Worm (Caenorhabditis elegans) whole organism, L3 larva: ENCODE data around the gene sec-61.G.
A peak's percentile ranks its signal among the peaks of the same experiment; 100 is the strongest.

Source experiments
- R02D3.7 ChIP-seq: fragments of 150-350 bp; optimal IDR thresholded peaks from 2 replicates; lab custom pipeline; 2014; ENCODE audit warnings: missing biosample characterization, missing genetic modification characterization
- ama-1 ChIP-seq: fragments of 150-350 bp; optimal IDR thresholded peaks from 2 replicates; lab custom pipeline; 2018
- ceh-16 ChIP-seq: sonication (generic microtip); optimal IDR thresholded peaks from 2 replicates; lab custom pipeline; 2017; ENCODE audit warnings: missing biosample characterization, missing genetic modification characterization
- ceh-28 ChIP-seq: fragments of 150-350 bp; optimal IDR thresholded peaks from 2 replicates; lab custom pipeline; 2014; ENCODE audit warnings: missing biosample characterization, missing genetic modification reagents, missing genetic modification characterization
- ceh-9 ChIP-seq: sonication (generic microtip); optimal IDR thresholded peaks from 2 replicates; lab custom pipeline; 2018; ENCODE audit warnings: missing biosample characterization, missing genetic modification characterization
- daf-12 ChIP-seq: fragments of 150-350 bp; optimal IDR thresholded peaks from 2 replicates; lab custom pipeline; 2014; ENCODE audit warnings: missing biosample characterization, missing genetic modification reagents, missing genetic modification characterization
- egl-27 ChIP-seq: sonication (generic microtip); optimal IDR thresholded peaks from 4 replicates; lab custom pipeline; 2017; ENCODE audit warnings: missing biosample characterization, missing genetic modification reagents, missing genetic modification characterization
- egl-5 ChIP-seq: fragments of 150-350 bp; optimal IDR thresholded peaks from 2 replicates; lab custom pipeline; 2017; ENCODE audit warnings: missing biosample characterization, missing genetic modification reagents, missing genetic modification characterization, inconsistent platforms
- elt-1 ChIP-seq: fragments of 150-350 bp; optimal IDR thresholded peaks from 2 replicates; lab custom pipeline; 2014; ENCODE audit warnings: missing biosample characterization, missing genetic modification characterization
- elt-2 ChIP-seq: sonication (generic microtip); optimal IDR thresholded peaks from 2 replicates; lab custom pipeline; 2016; ENCODE audit warnings: missing genetic modification reagents, mild to moderate bottlenecking, missing genetic modification characterization, missing compliant biosample characterization
- elt-3 ChIP-seq, 3 experiments: fragments of 150-350 bp in 1 of 3; sonication (generic microtip) in 2 of 3; optimal IDR thresholded peaks; 2 replicates in 2 of 3; 4 replicates in 1 of 3; lab custom pipeline; 2014 to 2017; ENCODE audit warnings: missing biosample characterization in 3 of 3, missing genetic modification characterization in 3 of 3
- eor-1 ChIP-seq, 2 experiments: fragments of 150-350 bp; optimal IDR thresholded peaks; 2 replicates each; lab custom pipeline; 2014 to 2018; ENCODE audit warnings: missing biosample characterization in 2 of 2, missing genetic modification characterization in 2 of 2
- fkh-10 ChIP-seq: sonication (generic microtip); optimal IDR thresholded peaks from 2 replicates; lab custom pipeline; 2017; ENCODE audit warnings: missing biosample characterization, missing genetic modification reagents, missing genetic modification characterization
- fkh-2 ChIP-seq: fragments of 150-350 bp; optimal IDR thresholded peaks from 2 replicates; lab custom pipeline; 2014; ENCODE audit warnings: missing biosample characterization, missing genetic modification reagents, missing genetic modification characterization
- fos-1 ChIP-seq: fragments of 150-350 bp; optimal IDR thresholded peaks from 2 replicates; lab custom pipeline; 2014; ENCODE audit warnings: missing biosample characterization, missing genetic modification characterization
- hmg-11 ChIP-seq: sonication (generic microtip); optimal IDR thresholded peaks from 2 replicates; lab custom pipeline; 2016; ENCODE audit warnings: missing genetic modification characterization, missing compliant biosample characterization
- jun-1 ChIP-seq: fragments of 150-350 bp; optimal IDR thresholded peaks from 2 replicates; lab custom pipeline; 2014; ENCODE audit warnings: missing biosample characterization, missing genetic modification reagents, missing genetic modification characterization
- lin-15B ChIP-seq: fragments of 150-350 bp; optimal IDR thresholded peaks from 2 replicates; lab custom pipeline; 2014; ENCODE audit warnings: missing biosample characterization, missing genetic modification characterization
- lin-39 ChIP-seq: fragments of 150-350 bp; optimal IDR thresholded peaks from 2 replicates; lab custom pipeline; 2018; ENCODE audit warnings: missing biosample characterization, missing genetic modification reagents, missing genetic modification characterization
- lsy-12 ChIP-seq: sonication (generic microtip); optimal IDR thresholded peaks from 2 replicates; lab custom pipeline; 2016; ENCODE audit warnings: mild to moderate bottlenecking, missing genetic modification characterization, missing compliant biosample characterization
- mdl-1 ChIP-seq: fragments of 150-350 bp; optimal IDR thresholded peaks from 2 replicates; lab custom pipeline; 2014; ENCODE audit warnings: missing biosample characterization, missing genetic modification characterization
- mml-1 ChIP-seq: fragments of 150-350 bp; sonication (generic microtip); optimal IDR thresholded peaks from 3 replicates; lab custom pipeline; 2014; ENCODE audit warnings: missing biosample characterization, missing genetic modification characterization
- nfya-1 ChIP-seq: sonication (generic microtip); optimal IDR thresholded peaks from 2 replicates; lab custom pipeline; 2017; ENCODE audit warnings: missing genetic modification characterization, mild to moderate bottlenecking, missing compliant biosample characterization, antibody characterized with exemption, moderate library complexity; ENCODE audit not compliant: insufficient read depth
- nhr-11 ChIP-seq: fragments of 150-350 bp; optimal IDR thresholded peaks from 2 replicates; lab custom pipeline; 2014; ENCODE audit warnings: missing biosample characterization, missing genetic modification characterization
- nhr-12 ChIP-seq: fragments of 150-350 bp; optimal IDR thresholded peaks from 2 replicates; lab custom pipeline; 2014; ENCODE audit warnings: missing biosample characterization, missing genetic modification characterization
- nhr-23 ChIP-seq: fragments of 150-350 bp; optimal IDR thresholded peaks from 2 replicates; lab custom pipeline; 2014; ENCODE audit warnings: missing biosample characterization, missing genetic modification reagents, missing genetic modification characterization
- nhr-237 ChIP-seq: fragments of 150-350 bp; optimal IDR thresholded peaks from 2 replicates; lab custom pipeline; 2014; ENCODE audit warnings: missing biosample characterization, missing genetic modification characterization
- nhr-25 ChIP-seq: sonication (generic microtip); optimal IDR thresholded peaks from 2 replicates; lab custom pipeline; 2017; ENCODE audit warnings: missing biosample characterization, missing genetic modification characterization
- nhr-28 ChIP-seq: fragments of 150-350 bp; optimal IDR thresholded peaks from 2 replicates; lab custom pipeline; 2014; ENCODE audit warnings: missing biosample characterization, missing genetic modification characterization
- nhr-43 ChIP-seq: sonication (generic microtip); optimal IDR thresholded peaks from 2 replicates; lab custom pipeline; 2016; ENCODE audit warnings: mild to moderate bottlenecking, missing genetic modification characterization, missing compliant biosample characterization; ENCODE audit not compliant: poor library complexity, severe bottlenecking
- nhr-67 ChIP-seq: fragments of 150-350 bp; optimal IDR thresholded peaks from 2 replicates; lab custom pipeline; 2014; ENCODE audit warnings: missing biosample characterization, missing genetic modification characterization
- nhr-76 ChIP-seq: fragments of 150-350 bp; sonication (generic microtip); optimal IDR thresholded peaks from 5 replicates; lab custom pipeline; 2014; ENCODE audit warnings: missing biosample characterization, missing genetic modification characterization
- nhr-77 ChIP-seq: fragments of 150-350 bp; optimal IDR thresholded peaks from 2 replicates; lab custom pipeline; 2014; ENCODE audit warnings: missing biosample characterization, missing genetic modification characterization
- pha-4 ChIP-seq: fragments of 150-350 bp; optimal IDR thresholded peaks from 2 replicates; lab custom pipeline; 2014; ENCODE audit warnings: missing biosample characterization, missing genetic modification reagents, missing genetic modification characterization
- pqm-1 ChIP-seq: fragments of 150-350 bp; optimal IDR thresholded peaks from 2 replicates; lab custom pipeline; 2017; ENCODE audit warnings: missing biosample characterization, missing genetic modification characterization, inconsistent platforms
- sea-2 ChIP-seq: fragments of 150-350 bp; sonication (generic microtip); optimal IDR thresholded peaks from 4 replicates; lab custom pipeline; 2014; ENCODE audit warnings: missing biosample characterization, missing genetic modification reagents, missing genetic modification characterization
- skn-1 ChIP-seq: fragments of 150-350 bp; optimal IDR thresholded peaks from 2 replicates; lab custom pipeline; 2014; ENCODE audit warnings: missing biosample characterization, missing genetic modification characterization
- snpc-4 ChIP-seq: fragments of 150-350 bp; optimal IDR thresholded peaks from 2 replicates; lab custom pipeline; 2014; ENCODE audit warnings: missing biosample characterization, missing genetic modification characterization
- unc-39 ChIP-seq: sonication (generic microtip); optimal IDR thresholded peaks from 4 replicates; lab custom pipeline; 2017; ENCODE audit warnings: missing biosample characterization, missing genetic modification characterization
- unc-62 ChIP-seq: fragments of 150-350 bp; sonication (generic microtip); optimal IDR thresholded peaks from 4 replicates; lab custom pipeline; 2014; ENCODE audit warnings: missing biosample characterization, missing genetic modification reagents, missing genetic modification characterization
- zag-1 ChIP-seq: fragments of 150-350 bp; optimal IDR thresholded peaks from 2 replicates; lab custom pipeline; 2014; ENCODE audit warnings: missing biosample characterization, missing genetic modification characterization
- ztf-11 ChIP-seq: fragments of 150-350 bp; optimal IDR thresholded peaks from 2 replicates; lab custom pipeline; 2014; ENCODE audit warnings: missing biosample characterization, missing genetic modification characterization
- ztf-4 ChIP-seq: fragments of 150-350 bp; optimal IDR thresholded peaks from 2 replicates; lab custom pipeline; 2014; ENCODE audit warnings: missing biosample characterization, missing genetic modification characterization

Gene sec-61.G

ce11 chrV:10897106-10897171 lies at the start of gene sec-61.G:
TSS of gene sec-61.G (minus strand) at chrV:10897143.
- TF ChIP-seq lin-39 = no peak
- no peak for TF ChIP-seq fkh-2 (tag; lab: Kevin White, UChicago)
- no peak for TF ChIP-seq hmg-11 (tag; lab: Kevin White, UChicago)
- no peak for TF ChIP-seq nhr-11 (tag; lab: Kevin White, UChicago)
- no peak for TF ChIP-seq nhr-237
- no peak for TF ChIP-seq ztf-4 (tag; lab: Kevin White, UChicago)
- TF ChIP-seq pqm-1 (tag; lab: Kevin White, UChicago) = no peak
- no peak for TF ChIP-seq ceh-9
- TF ChIP-seq elt-2 = no peak
- no peak for TF ChIP-seq nhr-77
- TF ChIP-seq ceh-28 = no peak
- TF ChIP-seq elt-3 (tag; optimal IDR thresholded peaks at IDR 0.05; lab: Kevin White, UChicago) = no peak
- TF ChIP-seq, all 47 proteins: peak for 0

- TF ChIP-seq sea-2 (GFP tag; lab: Kevin White, UChicago) (no peak), ama-1 (lab: Kevin White, UChicago) (no peak), fkh-10 (peak; percentile 74)
Observed at ce11 chrV:10944903-10945302, 48.0 kb upstream of the sec-61.G start.

ce11 chrV:10942161-10942560 lies 45.2 kb upstream of the sec-61.G start, which contains the start of gene zip-9:
TSS of gene zip-9 (plus strand) at chrV:10942461.
- TF ChIP-seq daf-12 (tag; lab: Kevin White, UChicago) (no peak), nhr-43 (tag; lab: Kevin White, UChicago) (no peak), nhr-67 (tag; lab: Kevin White, UChicago) (no peak), zag-1 (no peak), nhr-28 (tag; lab: Kevin White, UChicago) (no peak), snpc-4 (tag; lab: Kevin White, UChicago) (no peak), lin-15B (tag; lab: Kevin White, UChicago) (no peak), ama-1 (lab: Kevin White, UChicago) (no peak), elt-3 (tag; optimal IDR thresholded peaks at IDR 0.05; lab: Kevin White, UChicago) (no peak), ceh-9 (no peak), egl-27 (no peak), ceh-28 (no peak), egl-5 (tag; lab: Kevin White, UChicago) (no peak), elt-1 (no peak), elt-2 (no peak), mml-1 (tag; lab: Kevin White, UChicago) (no peak), mdl-1 (tag; lab: Kevin White, UChicago) (no peak)

ce11 chrV:10941150-10941549 lies 44.2 kb upstream of the sec-61.G start, which contains the start of gene F17C11.26:
TSS of gene F17C11.26 (plus strand) at chrV:10941450.
- TF ChIP-seq lin-39 (no peak), nhr-25 (tag; lab: Kevin White, UChicago) (no peak)

ce11 chrV:10940571-10940991 lies 43.6 kb upstream of the sec-61.G start:
- no peak for TF ChIP-seq ceh-16 (tag; lab: Kevin White, UChicago)
- TF ChIP-seq mml-1 (tag; lab: Kevin White, UChicago) = no peak
- TF ChIP-seq R02D3.7 (tag; lab: Kevin White, UChicago) = peak; percentile 26
- TF ChIP-seq nhr-23 = peak; percentile 60
- no peak for TF ChIP-seq nhr-77
- no peak for TF ChIP-seq lsy-12 (tag; lab: Kevin White, UChicago)
- TF ChIP-seq nhr-43 (tag; lab: Kevin White, UChicago) = peak; percentile 44
- peak; percentile 94 for TF ChIP-seq elt-2
- TF ChIP-seq fkh-10 = peak; percentile 32
- peak; percentile 60 for TF ChIP-seq pha-4 (tag; lab: Kevin White, UChicago)
- no peak for TF ChIP-seq nhr-67 (tag; lab: Kevin White, UChicago)
- no peak for TF ChIP-seq zag-1
- TF ChIP-seq lin-15B (tag; lab: Kevin White, UChicago) = peak; percentile 35
- TF ChIP-seq ceh-28 = peak; percentile 50
- no peak for TF ChIP-seq ztf-11 (tag; lab: Kevin White, UChicago)
- no peak for TF ChIP-seq fos-1 (tag; lab: Kevin White, UChicago)
- peak; percentile 44 for TF ChIP-seq jun-1 (tag; lab: Kevin White, UChicago)
- TF ChIP-seq ceh-9 = no peak
- no peak for TF ChIP-seq eor-1 (tag; optimal IDR thresholded peaks at IDR 0.05; lab: Kevin White, UChicago)
- TF ChIP-seq egl-5 (tag; lab: Kevin White, UChicago) = no peak
- peak; percentile 75 for TF ChIP-seq ama-1 (lab: Kevin White, UChicago)
- TF ChIP-seq mdl-1 (tag; lab: Kevin White, UChicago) = no peak
- TF ChIP-seq unc-39 (tag; lab: Kevin White, UChicago) = no peak
- TF ChIP-seq snpc-4 (tag; lab: Kevin White, UChicago) = peak; percentile 39
- TF ChIP-seq unc-62 = peak; percentile 36
- TF ChIP-seq elt-3 (tag; optimal IDR thresholded peaks at IDR 0.05; lab: Kevin White, UChicago) = no peak
- no peak for TF ChIP-seq daf-12 (tag; lab: Kevin White, UChicago)
- peak; percentile 20 for TF ChIP-seq nhr-76 (tag; lab: Kevin White, UChicago)
- no peak for TF ChIP-seq nhr-12
- TF ChIP-seq lin-39 = no peak
- peak; percentile 58 for TF ChIP-seq elt-1
- TF ChIP-seq fkh-2 (tag; lab: Kevin White, UChicago) = no peak
- TF ChIP-seq nhr-11 (tag; lab: Kevin White, UChicago) = no peak
- TF ChIP-seq pqm-1 (tag; lab: Kevin White, UChicago) = peak; percentile 88
- peak; percentile 70 for TF ChIP-seq hmg-11 (tag; lab: Kevin White, UChicago)
- peak; percentile 31 for TF ChIP-seq egl-27
- peak; percentile 39 for TF ChIP-seq skn-1 (tag; lab: Kevin White, UChicago)
- peak; percentile 76 for TF ChIP-seq nfya-1 (tag; lab: Kevin White, UChicago)
- no peak for TF ChIP-seq nhr-237
- TF ChIP-seq ztf-4 (tag; lab: Kevin White, UChicago) = no peak
